Worm (Caenorhabditis elegans) whole organism, L4/young adult: Measurements from ENCODE around the gene col-99.

Experiments
- W03F9.2 ChIP-seq: fragments of 150-350 bp; optimal IDR thresholded peaks from 2 replicates; lab custom pipeline; 2014; ENCODE audit warnings: missing biosample characterization, missing genetic modification characterization
- dao-5 ChIP-seq: sonication (generic microtip); optimal IDR thresholded peaks from 2 replicates; lab custom pipeline; 2016; ENCODE audit warnings: missing genotype, missing genetic modification characterization, moderate library complexity, missing compliant biosample characterization
- him-1 ChIP-seq: sonication (generic microtip); optimal IDR thresholded peaks from 2 replicates; lab custom pipeline; 2016; ENCODE audit warnings: missing genotype, missing genetic modification reagents, missing genetic modification characterization, missing compliant biosample characterization

ce11 chrIV:189087-189486 lies 41.4 kb upstream of the col-99 start:
- TF ChIP-seq him-1 (tag; lab: Kevin White, UChicago) (no peak), dao-5 (tag; lab: Kevin White, UChicago) (no peak), W03F9.2 (tag; lab: Kevin White, UChicago) (no peak)
